Worm (Caenorhabditis elegans): Measurements from ENCODE around the gene clec-22.

ce11 chrV:16857977-16858479, at the start of gene clec-22, which contains the start of gene clec-31:
- TF ChIP-seq unc-39 (tag; optimal IDR thresholded peaks at IDR 0.05) (no peak), crh-2 (tag; optimal IDR thresholded peaks at IDR 0.05) (no peak)
